Worm (Caenorhabditis elegans) whole organism, late embryonic: ENCODE results near the gene F25A2.1.

Experiments
- C08G9.2 ChIP-seq: sonication (generic microtip); optimal IDR thresholded peaks from 2 replicates; lab custom pipeline; 2016; ENCODE audit warnings: mild to moderate bottlenecking, missing genetic modification characterization, moderate library complexity, missing compliant biosample characterization
- C38D4.7 ChIP-seq: fragments of 200-800 bp; sonication (Bioruptor generic); optimal IDR thresholded peaks from 2 replicates; lab custom pipeline; 2018; ENCODE audit warnings: mild to moderate bottlenecking, missing genetic modification characterization, moderate library complexity, missing compliant biosample characterization
- K02D7.2 ChIP-seq: sonication (generic microtip); optimal IDR thresholded peaks from 2 replicates; lab custom pipeline; 2017; ENCODE audit warnings: mild to moderate bottlenecking, missing genetic modification characterization, missing compliant biosample characterization
- K09A11.1 ChIP-seq: sonication (generic microtip); optimal IDR thresholded peaks from 2 replicates; lab custom pipeline; 2017; ENCODE audit warnings: antibody characterized with exemption, mild to moderate bottlenecking, missing genetic modification characterization, missing compliant biosample characterization; ENCODE audit not compliant: insufficient read depth
- ahr-1 ChIP-seq: sonication (generic microtip); optimal IDR thresholded peaks from 2 replicates; lab custom pipeline; 2016; ENCODE audit warnings: missing genetic modification characterization, missing compliant biosample characterization
- ama-1 ChIP-seq: fragments of 150-350 bp; optimal IDR thresholded peaks from 2 replicates; lab custom pipeline; 2014
- ceh-14 ChIP-seq: sonication (generic microtip); optimal IDR thresholded peaks from 2 replicates; lab custom pipeline; 2016; ENCODE audit warnings: missing genotype, missing genetic modification characterization, missing compliant biosample characterization
- ceh-18 ChIP-seq: sonication (generic microtip); optimal IDR thresholded peaks from 2 replicates; lab custom pipeline; 2016; ENCODE audit warnings: missing genetic modification characterization, missing compliant biosample characterization
- ceh-2 ChIP-seq: sonication (generic microtip); optimal IDR thresholded peaks from 2 replicates; lab custom pipeline; 2016; ENCODE audit warnings: missing genotype, missing genetic modification characterization, missing compliant biosample characterization
- ceh-34 ChIP-seq: sonication (generic microtip); optimal IDR thresholded peaks from 2 replicates; lab custom pipeline; 2016; ENCODE audit warnings: mild to moderate bottlenecking, missing genetic modification characterization, missing compliant biosample characterization
- ceh-45 ChIP-seq: fragments of 200-800 bp; sonication (Bioruptor generic); IDR thresholded peaks from 2 replicates; pipeline ENCODE4 v1.3.6; 2022; ENCODE audit warnings: missing genetic modification reagents, missing genetic modification characterization, missing compliant biosample characterization
- ceh-48 ChIP-seq: sonication (generic microtip); optimal IDR thresholded peaks from 2 replicates; lab custom pipeline; 2016; ENCODE audit warnings: missing genetic modification characterization, inconsistent platforms, missing compliant biosample characterization
- che-1 ChIP-seq: sonication (generic microtip); optimal IDR thresholded peaks from 2 replicates; lab custom pipeline; 2016; ENCODE audit warnings: mild to moderate bottlenecking, missing genetic modification characterization, missing compliant biosample characterization
- dve-1 ChIP-seq: sonication (generic microtip); optimal IDR thresholded peaks from 2 replicates; lab custom pipeline; 2017; ENCODE audit warnings: antibody characterized with exemption, mild to moderate bottlenecking, missing genetic modification characterization, missing compliant biosample characterization
- elt-2 ChIP-seq: sonication (generic microtip); optimal IDR thresholded peaks from 2 replicates; lab custom pipeline; 2016; ENCODE audit warnings: missing genetic modification reagents, missing genetic modification characterization, missing compliant biosample characterization
- elt-4 ChIP-seq: sonication (generic microtip); optimal IDR thresholded peaks from 2 replicates; lab custom pipeline; 2016; ENCODE audit warnings: missing genetic modification characterization, missing compliant biosample characterization
- ets-4 ChIP-seq: sonication (generic microtip); optimal IDR thresholded peaks from 2 replicates; lab custom pipeline; 2016; ENCODE audit warnings: missing genetic modification characterization, missing compliant biosample characterization
- lin-11 ChIP-seq: fragments of 200-800 bp; sonication (Bioruptor generic); optimal IDR thresholded peaks from 2 replicates; lab custom pipeline; 2018; ENCODE audit warnings: mild to moderate bottlenecking, missing genetic modification characterization, missing compliant biosample characterization
- npax-4 ChIP-seq: sonication (generic microtip); optimal IDR thresholded peaks from 2 replicates; lab custom pipeline; 2016; ENCODE audit warnings: missing genetic modification characterization, missing compliant biosample characterization
- odd-2 ChIP-seq: sonication (generic microtip); optimal IDR thresholded peaks from 2 replicates; lab custom pipeline; 2017; ENCODE audit warnings: antibody characterized with exemption, mild to moderate bottlenecking, missing genetic modification characterization, missing compliant biosample characterization
- pax-1 ChIP-seq: fragments of 150-350 bp; optimal IDR thresholded peaks from 2 replicates; lab custom pipeline; 2014; ENCODE audit warnings: missing biosample characterization, missing genetic modification characterization
- pros-1 ChIP-seq: fragments of 150-350 bp; optimal IDR thresholded peaks from 2 replicates; lab custom pipeline; 2014; ENCODE audit warnings: missing biosample characterization, missing genetic modification reagents, missing genetic modification characterization
- ref-2 ChIP-seq: sonication (generic microtip); optimal IDR thresholded peaks from 2 replicates; lab custom pipeline; 2016; ENCODE audit warnings: missing genetic modification characterization, missing compliant biosample characterization
- sox-2 ChIP-seq: fragments of 200-800 bp; sonication (Bioruptor generic); IDR thresholded peaks from 2 replicates; pipeline ENCODE4 v1.3.6; 2022; ENCODE audit warnings: missing genetic modification reagents, missing genetic modification characterization, missing compliant biosample characterization
- tbx-7 ChIP-seq: sonication (generic microtip); optimal IDR thresholded peaks from 2 replicates; lab custom pipeline; 2016; ENCODE audit warnings: missing genotype, missing genetic modification characterization, missing compliant biosample characterization
- ttx-3 ChIP-seq: sonication (generic microtip); optimal IDR thresholded peaks from 2 replicates; lab custom pipeline; 2016; ENCODE audit warnings: missing genetic modification reagents, missing genetic modification characterization, missing compliant biosample characterization
- unc-42 ChIP-seq: sonication (generic microtip); optimal IDR thresholded peaks from 2 replicates; lab custom pipeline; 2016; ENCODE audit warnings: missing genotype, missing genetic modification characterization, missing compliant biosample characterization
- unc-55 ChIP-seq: sonication (generic microtip); optimal IDR thresholded peaks from 2 replicates; lab custom pipeline; 2017; ENCODE audit warnings: missing biosample characterization, missing genetic modification reagents, missing genetic modification characterization
- zip-5 ChIP-seq: sonication (generic microtip); optimal IDR thresholded peaks from 2 replicates; lab custom pipeline; 2016; ENCODE audit warnings: missing genetic modification characterization, missing compliant biosample characterization

F25A2.1 gene

ce11 chrV:1157443-1157842 is 21.9 kb upstream of the F25A2.1 start:
- TF ChIP-seq sox-2 (GFP tag; lab: Robert Waterston, UW) (no peak), npax-4 (tag; lab: Kevin White, UChicago) (no peak), odd-2 (tag; lab: Kevin White, UChicago) (no peak)

DNA sequence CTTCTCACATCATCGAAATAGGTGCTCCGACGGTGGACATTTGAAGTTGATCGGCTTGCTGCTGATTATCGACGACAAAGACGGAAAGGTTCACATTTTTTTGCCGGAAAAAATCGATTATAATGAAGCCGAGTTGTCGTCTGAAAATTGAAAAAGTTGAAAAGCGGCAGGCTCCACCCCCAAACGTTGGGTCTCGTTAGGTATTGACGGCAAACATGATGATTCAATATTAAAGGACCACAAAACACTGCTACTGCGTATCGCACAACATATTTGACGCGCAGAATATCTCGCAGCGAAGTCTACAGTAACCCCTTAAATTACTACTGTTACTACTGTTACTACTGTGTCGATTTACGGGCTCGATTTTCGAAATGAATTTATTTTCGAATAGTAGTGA is 21.1 kb upstream of the F25A2.1 start:
- TF ChIP-seq ceh-34 (tag; lab: Kevin White, UChicago): no peak
- TF ChIP-seq ama-1 (lab: Kevin White, UChicago): peak; percentile 56
- no peak for TF ChIP-seq C08G9.2
- no peak for TF ChIP-seq ceh-48
- no peak for TF ChIP-seq unc-42 (tag; lab: Kevin White, UChicago)
- TF ChIP-seq, all 69 proteins: peak for 1

- TF ChIP-seq dve-1 (tag; lab: Kevin White, UChicago): peak; percentile 79
- TF ChIP-seq K09A11.1 (tag; lab: Kevin White, UChicago): no peak
Observed at ce11 chrV:1160716-1161115, 18.7 kb upstream of the F25A2.1 start.

DNA sequence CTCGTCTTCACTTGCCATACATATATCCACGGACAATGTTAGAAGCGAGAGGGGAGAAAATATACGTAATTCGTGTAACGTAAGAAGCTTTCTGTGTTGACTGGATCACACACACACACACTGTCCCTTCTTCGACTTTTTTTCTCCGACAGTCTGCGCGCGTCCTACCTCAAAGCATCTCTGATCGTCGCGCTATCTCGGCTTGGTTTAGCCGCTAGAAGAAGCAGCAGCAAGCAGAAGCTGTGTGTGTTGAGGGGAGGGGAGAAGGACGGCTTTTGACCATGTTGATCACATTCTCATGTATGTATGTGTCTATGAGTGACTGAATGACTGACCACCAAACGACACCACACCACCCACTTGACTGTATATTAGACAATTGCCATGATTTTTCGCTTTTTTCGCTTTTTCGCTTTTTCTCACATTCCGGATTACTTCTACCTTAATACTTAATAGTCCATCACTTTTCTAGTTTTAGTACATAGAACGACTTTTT is 15.1 kb upstream of the F25A2.1 start, which contains the start of gene T21H3.5:
T21H3.5 (minus strand) TSS at position 98 of the 496 bp plus-strand sequence.
- TF ChIP-seq ceh-2 (tag; lab: Kevin White, UChicago) (no peak), ets-4 (no peak), ceh-45 (GFP tag; lab: Robert Waterston, UW) (no peak), zip-5 (tag; lab: Kevin White, UChicago) (no peak), pax-1 (no peak), ceh-18 (tag; lab: Kevin White, UChicago) (no peak), lin-11 (tag; lab: Kevin White, UChicago) (no peak)

ce11 chrV:1165090-1165761 is 14.2 kb upstream of the F25A2.1 start, which contains the start of gene ptr-16:
TSS of gene ptr-16 (plus strand) at chrV:1165711.
- TF ChIP-seq dve-1 (tag; lab: Kevin White, UChicago) (peak; percentile 78), ceh-18 (tag; lab: Kevin White, UChicago) (no peak), pax-1 (no peak), pros-1 (no peak), ceh-34 (tag; lab: Kevin White, UChicago) (no peak), C38D4.7 (GFP tag; lab: Kevin White, UChicago) (no peak), unc-55 (no peak), K02D7.2 (tag; lab: Kevin White, UChicago) (no peak)

DNA sequence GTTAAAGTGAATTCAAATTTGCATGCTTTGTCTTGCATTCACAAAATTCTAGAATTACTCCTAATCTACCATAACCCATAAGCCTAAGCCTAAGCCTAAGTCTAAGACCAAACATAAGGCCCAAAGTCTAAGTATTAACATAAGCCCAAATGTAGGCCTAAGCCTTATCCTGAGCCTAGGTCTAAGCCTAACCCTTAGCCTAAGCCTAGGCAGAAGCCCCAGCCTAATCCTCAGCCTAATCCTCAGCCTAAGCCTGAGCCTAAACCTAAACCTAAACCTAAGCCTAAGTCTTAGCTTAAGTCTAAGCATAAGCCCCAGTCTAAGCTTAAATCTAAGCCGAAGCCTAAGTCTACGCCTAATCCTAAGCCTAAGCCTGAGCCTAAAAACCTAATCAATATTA is 8.8 kb upstream of the F25A2.1 start:
- no peak for TF ChIP-seq che-1 (tag; lab: Kevin White, UChicago)
- no peak for TF ChIP-seq npax-4 (tag; lab: Kevin White, UChicago)
- no peak for TF ChIP-seq elt-2 (tag; lab: Kevin White, UChicago)
- peak; percentile 24 for TF ChIP-seq dve-1 (tag; lab: Kevin White, UChicago)
- TF ChIP-seq elt-4 (tag; lab: Kevin White, UChicago): no peak
- no peak for TF ChIP-seq ttx-3 (tag; lab: Kevin White, UChicago)
- no peak for TF ChIP-seq tbx-7 (tag; lab: Kevin White, UChicago)

DNA sequence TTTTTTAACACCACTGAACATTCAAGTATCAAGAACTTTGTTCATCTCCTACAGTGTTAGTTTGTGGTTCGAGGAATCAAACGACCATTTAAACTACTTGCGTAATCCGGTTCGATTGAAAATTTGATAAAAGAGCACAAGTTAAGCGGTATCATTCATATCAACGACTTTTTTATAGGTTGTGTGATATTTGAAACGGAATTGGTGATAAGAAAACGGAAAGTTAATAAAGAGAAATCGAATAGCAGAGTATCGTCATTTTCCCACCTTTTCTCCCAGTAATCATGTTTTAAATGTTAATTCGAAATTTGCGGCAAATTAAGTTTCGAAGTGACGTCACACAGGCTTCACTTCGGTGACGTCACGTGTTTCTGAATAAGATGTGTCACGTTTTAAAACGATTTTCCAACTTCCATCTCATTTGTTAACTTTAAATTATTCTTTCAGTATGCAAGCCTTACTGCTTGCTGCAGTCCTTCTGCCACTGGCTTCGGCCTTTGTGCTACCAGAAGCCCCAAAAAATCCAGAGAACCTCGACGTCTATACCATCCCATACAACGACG is 3.0 kb upstream of the F25A2.1 start, which contains the start of gene T21H3.1:
T21H3.1 (plus strand) TSS at position 448 of the 563 bp plus-strand sequence.
- no peak for TF ChIP-seq ceh-14
- TF ChIP-seq ref-2 (tag; lab: Kevin White, UChicago): no peak
- no peak for TF ChIP-seq ahr-1
- no peak for TF ChIP-seq ceh-34 (tag; lab: Kevin White, UChicago)
